Worm (Caenorhabditis elegans) whole organism, L3 larva: ENCODE results near the gene clec-80.
"Not testable (repeated sequence)": the region's sequence is repeated elsewhere in the genome, so short reads cannot be mapped to it uniquely, and the experiment has no call there.

Experiments used
- ZK546.5 ChIP-seq: sonication (generic microtip); optimal IDR thresholded peaks from 2 replicates; lab custom pipeline; 2017; ENCODE audit warnings: missing biosample characterization, missing genetic modification characterization
- aly-2 ChIP-seq: fragments of 150-350 bp; optimal IDR thresholded peaks from 2 replicates; lab custom pipeline; 2014; ENCODE audit warnings: missing biosample characterization, missing genetic modification characterization
- ceh-16 ChIP-seq: sonication (generic microtip); optimal IDR thresholded peaks from 2 replicates; lab custom pipeline; 2017; ENCODE audit warnings: missing biosample characterization, missing genetic modification characterization
- ceh-28 ChIP-seq: fragments of 150-350 bp; optimal IDR thresholded peaks from 2 replicates; lab custom pipeline; 2014; ENCODE audit warnings: missing biosample characterization, missing genetic modification reagents, missing genetic modification characterization
- egl-5 ChIP-seq: fragments of 150-350 bp; optimal IDR thresholded peaks from 2 replicates; lab custom pipeline; 2017; ENCODE audit warnings: missing biosample characterization, missing genetic modification reagents, missing genetic modification characterization, inconsistent platforms
- elt-1 ChIP-seq: fragments of 150-350 bp; optimal IDR thresholded peaks from 2 replicates; lab custom pipeline; 2014; ENCODE audit warnings: missing biosample characterization, missing genetic modification characterization
- elt-2 ChIP-seq: sonication (generic microtip); optimal IDR thresholded peaks from 2 replicates; lab custom pipeline; 2016; ENCODE audit warnings: missing genetic modification reagents, mild to moderate bottlenecking, missing genetic modification characterization, missing compliant biosample characterization
- eor-1 ChIP-seq, 2 experiments: fragments of 150-350 bp; optimal IDR thresholded peaks; 2 replicates each; lab custom pipeline; 2014 to 2018; ENCODE audit warnings: missing biosample characterization in 2 of 2, missing genetic modification characterization in 2 of 2
- fkh-2 ChIP-seq: fragments of 150-350 bp; optimal IDR thresholded peaks from 2 replicates; lab custom pipeline; 2014; ENCODE audit warnings: missing biosample characterization, missing genetic modification reagents, missing genetic modification characterization
- fos-1 ChIP-seq: fragments of 150-350 bp; optimal IDR thresholded peaks from 2 replicates; lab custom pipeline; 2014; ENCODE audit warnings: missing biosample characterization, missing genetic modification characterization
- hmg-11 ChIP-seq: sonication (generic microtip); optimal IDR thresholded peaks from 2 replicates; lab custom pipeline; 2016; ENCODE audit warnings: missing genetic modification characterization, missing compliant biosample characterization
- jun-1 ChIP-seq: fragments of 150-350 bp; optimal IDR thresholded peaks from 2 replicates; lab custom pipeline; 2014; ENCODE audit warnings: missing biosample characterization, missing genetic modification reagents, missing genetic modification characterization
- lin-15B ChIP-seq: fragments of 150-350 bp; optimal IDR thresholded peaks from 2 replicates; lab custom pipeline; 2014; ENCODE audit warnings: missing biosample characterization, missing genetic modification characterization
- lin-39 ChIP-seq: fragments of 150-350 bp; optimal IDR thresholded peaks from 2 replicates; lab custom pipeline; 2018; ENCODE audit warnings: missing biosample characterization, missing genetic modification reagents, missing genetic modification characterization
- lsy-12 ChIP-seq: sonication (generic microtip); optimal IDR thresholded peaks from 2 replicates; lab custom pipeline; 2016; ENCODE audit warnings: mild to moderate bottlenecking, missing genetic modification characterization, missing compliant biosample characterization
- nfya-1 ChIP-seq: sonication (generic microtip); optimal IDR thresholded peaks from 2 replicates; lab custom pipeline; 2017; ENCODE audit warnings: missing genetic modification characterization, mild to moderate bottlenecking, missing compliant biosample characterization, antibody characterized with exemption, moderate library complexity; ENCODE audit not compliant: insufficient read depth
- nhr-12 ChIP-seq: fragments of 150-350 bp; optimal IDR thresholded peaks from 2 replicates; lab custom pipeline; 2014; ENCODE audit warnings: missing biosample characterization, missing genetic modification characterization
- nhr-23 ChIP-seq: fragments of 150-350 bp; optimal IDR thresholded peaks from 2 replicates; lab custom pipeline; 2014; ENCODE audit warnings: missing biosample characterization, missing genetic modification reagents, missing genetic modification characterization
- nhr-25 ChIP-seq: sonication (generic microtip); optimal IDR thresholded peaks from 2 replicates; lab custom pipeline; 2017; ENCODE audit warnings: missing biosample characterization, missing genetic modification characterization
- nhr-28 ChIP-seq: fragments of 150-350 bp; optimal IDR thresholded peaks from 2 replicates; lab custom pipeline; 2014; ENCODE audit warnings: missing biosample characterization, missing genetic modification characterization
- nhr-43 ChIP-seq: sonication (generic microtip); optimal IDR thresholded peaks from 2 replicates; lab custom pipeline; 2016; ENCODE audit warnings: mild to moderate bottlenecking, missing genetic modification characterization, missing compliant biosample characterization; ENCODE audit not compliant: poor library complexity, severe bottlenecking
- nhr-67 ChIP-seq: fragments of 150-350 bp; optimal IDR thresholded peaks from 2 replicates; lab custom pipeline; 2014; ENCODE audit warnings: missing biosample characterization, missing genetic modification characterization
- pha-4 ChIP-seq: fragments of 150-350 bp; optimal IDR thresholded peaks from 2 replicates; lab custom pipeline; 2014; ENCODE audit warnings: missing biosample characterization, missing genetic modification reagents, missing genetic modification characterization
- pqm-1 ChIP-seq: fragments of 150-350 bp; optimal IDR thresholded peaks from 2 replicates; lab custom pipeline; 2017; ENCODE audit warnings: missing biosample characterization, missing genetic modification characterization, inconsistent platforms
- sea-2 ChIP-seq: fragments of 150-350 bp; sonication (generic microtip); optimal IDR thresholded peaks from 4 replicates; lab custom pipeline; 2014; ENCODE audit warnings: missing biosample characterization, missing genetic modification reagents, missing genetic modification characterization
- skn-1 ChIP-seq: fragments of 150-350 bp; optimal IDR thresholded peaks from 2 replicates; lab custom pipeline; 2014; ENCODE audit warnings: missing biosample characterization, missing genetic modification characterization
- tbx-2 ChIP-seq: sonication (generic microtip); optimal IDR thresholded peaks from 2 replicates; lab custom pipeline; 2016; ENCODE audit warnings: mild to moderate bottlenecking, missing genetic modification characterization, missing compliant biosample characterization
- unc-39 ChIP-seq: sonication (generic microtip); optimal IDR thresholded peaks from 4 replicates; lab custom pipeline; 2017; ENCODE audit warnings: missing biosample characterization, missing genetic modification characterization
- unc-62 ChIP-seq: fragments of 150-350 bp; sonication (generic microtip); optimal IDR thresholded peaks from 4 replicates; lab custom pipeline; 2014; ENCODE audit warnings: missing biosample characterization, missing genetic modification reagents, missing genetic modification characterization
- ztf-4 ChIP-seq: fragments of 150-350 bp; optimal IDR thresholded peaks from 2 replicates; lab custom pipeline; 2014; ENCODE audit warnings: missing biosample characterization, missing genetic modification characterization

Gene clec-80

DNA sequence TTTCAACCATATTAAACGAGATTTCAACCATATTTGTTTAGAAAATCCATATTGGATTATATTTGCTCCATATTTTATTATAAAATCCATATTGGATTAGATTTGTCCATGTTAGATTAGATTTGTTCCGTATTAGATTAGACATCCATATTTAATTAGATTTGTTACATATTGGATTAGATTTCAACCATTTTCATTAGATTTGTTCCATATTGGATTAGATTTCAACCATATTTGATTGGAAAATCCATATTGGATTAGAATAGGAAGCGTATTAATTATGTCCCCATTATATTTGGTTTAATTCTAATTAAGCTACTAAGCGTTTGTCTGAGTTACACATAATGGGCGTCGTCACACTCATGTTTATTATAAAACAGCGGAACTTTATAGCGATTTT lies 22.0 kb upstream of the clec-80 start, which contains the start of gene Y54G2A.44:
Gene Y54G2A.44, plus strand, starts transcription at position 301 of the 400 bp plus-strand sequence.
- not testable (repeated sequence) for TF ChIP-seq pha-4 (tag; lab: Kevin White, UChicago); nhr-67; sea-2 (GFP tag; lab: Kevin White, UChicago)
- TF ChIP-seq, all 47 proteins: peak for 0; not testable (repeated sequence) for 47

- TF ChIP-seq lsy-12 (tag; lab: Kevin White, UChicago) (no peak), nfya-1 (tag; lab: Kevin White, UChicago) (peak; percentile 2), ceh-28 (tag; lab: Kevin White, UChicago) (no peak), unc-39 (no peak), lin-15B (tag; lab: Kevin White, UChicago) (no peak), ztf-4 (tag; lab: Kevin White, UChicago) (no peak), elt-2 (tag; lab: Kevin White, UChicago) (peak; percentile 6), elt-1 (no peak), fos-1 (tag; lab: Kevin White, UChicago) (no peak), unc-62 (no peak), skn-1 (tag; lab: Kevin White, UChicago) (no peak), nhr-25 (tag; lab: Kevin White, UChicago) (no peak), pha-4 (tag; lab: Kevin White, UChicago) (peak; percentile 12), jun-1 (tag; lab: Kevin White, UChicago) (no peak), tbx-2 (tag; lab: Kevin White, UChicago) (no peak)
Measured at ce11 chrIV:2802193-2802592, 21.4 kb upstream of the clec-80 start.

- TF ChIP-seq sea-2 (GFP tag; lab: Kevin White, UChicago), result no peak
- no peak for TF ChIP-seq aly-2 (tag; lab: Kevin White, UChicago)
- no peak for TF ChIP-seq ceh-16
- no peak for TF ChIP-seq egl-5 (tag; lab: Kevin White, UChicago)
- TF ChIP-seq lin-39 (tag; lab: Kevin White, UChicago), result no peak
- TF ChIP-seq eor-1 (tag; optimal IDR thresholded peaks at IDR 0.05; lab: Kevin White, UChicago), result no peak
- TF ChIP-seq nhr-12 (tag; lab: Kevin White, UChicago), result no peak
Measured at ce11 chrIV:2803652-2804051, 19.9 kb upstream of the clec-80 start, which contains the start of gene Y54G2A.32. TSS of gene Y54G2A.32 (plus strand) at chrIV:2803952.

DNA sequence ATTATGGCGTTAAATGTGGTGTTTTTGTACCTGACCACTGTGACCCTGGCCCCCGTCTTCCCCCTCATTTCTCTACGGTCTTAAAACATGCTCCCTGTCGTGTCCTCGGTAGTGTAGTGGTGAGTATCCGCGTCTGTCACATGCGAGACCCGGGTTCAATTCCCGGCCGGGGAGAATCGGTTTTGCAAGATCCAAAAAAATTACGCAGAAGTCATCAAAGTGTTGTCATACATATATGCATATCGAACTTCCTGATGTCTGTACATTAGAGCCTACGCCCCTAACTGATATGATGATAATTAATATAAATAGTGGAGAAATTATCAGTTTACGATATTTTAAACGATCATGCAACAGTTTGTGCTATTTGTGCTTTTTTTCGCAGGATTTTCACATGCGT lies 18.0 kb upstream of the clec-80 start, which contains the start of gene Y54G2A.45:
Gene Y54G2A.45, plus strand, starts transcription at position 333 of the 400 bp plus-strand sequence.
- TF ChIP-seq nhr-43 (peak; percentile 31), nhr-25 (tag; lab: Kevin White, UChicago) (no peak), skn-1 (tag; lab: Kevin White, UChicago) (peak; percentile 83), jun-1 (tag; lab: Kevin White, UChicago) (peak; percentile 64), lin-39 (tag; lab: Kevin White, UChicago) (peak; percentile 10), unc-39 (no peak), ztf-4 (tag; lab: Kevin White, UChicago) (no peak), elt-2 (tag; lab: Kevin White, UChicago) (peak; percentile 89), hmg-11 (peak; percentile 30), pha-4 (tag; lab: Kevin White, UChicago) (peak; percentile 40), lin-15B (tag; lab: Kevin White, UChicago) (peak; percentile 6), pqm-1 (tag; lab: Kevin White, UChicago) (peak; percentile 81), ceh-28 (tag; lab: Kevin White, UChicago) (no peak), nfya-1 (tag; lab: Kevin White, UChicago) (peak; percentile 31), tbx-2 (tag; lab: Kevin White, UChicago) (peak; percentile 29), fkh-2 (no peak), lsy-12 (tag; lab: Kevin White, UChicago) (peak; percentile 24)
- TF ChIP-seq, all 47 proteins: peak for 12

- TF ChIP-seq hmg-11 (no peak), unc-39 (no peak)
Measured at ce11 chrIV:2808154-2808553, 15.4 kb upstream of the clec-80 start.

DNA sequence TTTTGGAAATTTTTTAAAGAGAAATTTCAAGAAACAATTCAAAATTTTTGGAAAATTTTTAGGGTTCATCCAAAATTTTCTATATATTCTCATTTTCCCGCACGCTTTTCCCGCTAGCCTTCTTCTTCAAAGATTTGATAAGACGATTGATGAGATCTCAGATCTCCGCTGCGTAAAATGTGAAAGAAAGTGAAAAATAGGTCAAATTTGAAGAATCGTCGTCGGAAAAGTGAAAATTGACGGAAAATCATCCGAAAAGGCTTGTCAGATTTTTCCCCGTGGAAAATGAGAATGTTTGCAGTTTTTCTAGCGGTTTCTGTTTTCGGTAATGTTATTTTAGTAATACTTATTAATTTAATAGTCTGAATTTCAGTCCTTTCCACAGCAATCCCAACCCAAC lies 14.3 kb upstream of the clec-80 start, which contains the start of gene Y54G2A.76:
Gene Y54G2A.76, plus strand, starts transcription at position 203 of the 400 bp plus-strand sequence.
- peak; percentile 32 for TF ChIP-seq nhr-23 (tag; lab: Kevin White, UChicago)
- no peak for TF ChIP-seq ZK546.5 (tag; lab: Kevin White, UChicago)
- TF ChIP-seq hmg-11, result no peak
- TF ChIP-seq nhr-28, result no peak
- TF ChIP-seq, all 47 proteins: peak for 1
